Worm (Caenorhabditis elegans): ENCODE data around the gene lyst-1.

The lyst-1 gene

DNA sequence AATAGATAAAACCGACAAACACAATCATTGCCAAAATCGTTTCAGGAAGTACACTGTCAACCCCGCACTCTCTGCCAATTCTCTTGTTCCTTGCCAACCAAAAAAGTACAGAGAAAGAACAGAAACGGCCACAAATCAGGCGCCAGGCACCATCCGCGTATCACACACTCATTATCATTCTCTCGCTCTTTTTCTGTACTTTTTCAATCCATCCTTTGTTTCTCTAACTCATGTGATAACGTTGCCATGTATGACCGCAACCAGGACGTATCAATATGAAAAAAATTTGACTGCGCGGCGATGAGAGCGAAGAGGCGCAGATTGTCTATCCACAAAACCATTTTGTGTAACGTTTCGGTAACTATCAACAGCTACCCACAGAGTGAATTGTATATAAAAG is 36.3 kb downstream of the lyst-1 start, which contains the start of gene col-181:
Gene col-181, plus strand, starts transcription at position 301 of the 400 bp plus-strand sequence.
- TF ChIP-seq cebp-1 (GFP tag; IDR thresholded peaks at IDR 0.05) = no peak
- TF ChIP-seq cebp-1 (tag; optimal IDR thresholded peaks at IDR 0.05) = no peak
- TF ChIP-seq die-1 (tag; optimal IDR thresholded peaks at IDR 0.05) = peak; percentile 8

DNA sequence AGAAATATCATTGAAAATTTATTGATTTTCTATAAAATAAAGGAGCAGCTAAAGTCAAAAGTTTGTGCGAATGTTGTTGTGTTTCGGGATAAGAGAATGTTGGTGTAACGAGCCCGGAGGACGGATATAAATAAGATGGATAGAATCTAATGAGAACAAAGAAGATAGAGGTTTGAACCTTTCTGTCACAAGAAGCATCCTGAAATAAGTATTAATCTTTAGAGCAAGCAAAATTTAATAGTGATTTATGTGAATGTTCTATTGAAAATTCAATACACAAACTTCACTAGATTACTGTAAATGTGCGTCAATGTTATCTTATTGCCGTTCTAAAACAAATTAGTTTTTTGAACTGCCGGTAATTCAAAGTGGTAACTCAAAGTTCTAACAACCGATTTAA is 37.2 kb downstream of the lyst-1 start, which contains the start of gene W03G11.3:
Gene W03G11.3, minus strand, starts transcription at position 101 of the 400 bp plus-strand sequence.
- TF ChIP-seq lsy-27 (tag; optimal IDR thresholded peaks at IDR 0.05; ENCODE audit: borderline replicate concordance, insufficient read depth) = no peak
- TF ChIP-seq fkh-3 (tag; optimal IDR thresholded peaks at IDR 0.05) = no peak
- TF ChIP-seq lir-1 (GFP tag; conservative IDR thresholded peaks at IDR 0.05) = no peak
- TF ChIP-seq K12H6.12 (tag; optimal IDR thresholded peaks at IDR 0.05) = no peak
- no peak for TF ChIP-seq let-607 (tag; optimal IDR thresholded peaks at IDR 0.05)
- no peak for TF ChIP-seq hsf-1 (GFP tag; IDR thresholded peaks at IDR 0.05)
- TF ChIP-seq B0019.2 (GFP tag; conservative IDR thresholded peaks at IDR 0.05) = no peak
- TF ChIP-seq B0261.1 (tag; optimal IDR thresholded peaks at IDR 0.05) = no peak
- TF ChIP-seq nfya-2 (GFP tag; IDR thresholded peaks at IDR 0.05) = no peak
- TF ChIP-seq bed-2 (GFP tag; IDR thresholded peaks at IDR 0.05) = no peak
- TF ChIP-seq hrde-1 (tag; optimal IDR thresholded peaks at IDR 0.05; ENCODE audit: borderline replicate concordance) = no peak
- TF ChIP-seq Y53F4B.3 (GFP tag; IDR thresholded peaks at IDR 0.05) = no peak
- TF ChIP-seq rec-8 (tag; optimal IDR thresholded peaks at IDR 0.05) = no peak

ce11 chrX:12097995-12098394 is 43.0 kb downstream of the lyst-1 start:
- TF ChIP-seq akir-1 (GFP tag; optimal IDR thresholded peaks at IDR 0.05) (no peak), let-526 (GFP tag; IDR thresholded peaks at IDR 0.05) (no peak), ztf-28 (GFP tag; IDR thresholded peaks at IDR 0.05) (no peak), rec-8 (tag; optimal IDR thresholded peaks at IDR 0.05) (no peak), rpc-1 (optimal IDR thresholded peaks at IDR 0.05) (no peak), rpc-1 (tag; optimal IDR thresholded peaks at IDR 0.05) (no peak), chd-7 (tag; optimal IDR thresholded peaks at IDR 0.05) (no peak), athp-1 (tag; optimal IDR thresholded peaks at IDR 0.05) (no peak), ztf-22 (GFP tag; optimal IDR thresholded peaks at IDR 0.05) (no peak)

DNA sequence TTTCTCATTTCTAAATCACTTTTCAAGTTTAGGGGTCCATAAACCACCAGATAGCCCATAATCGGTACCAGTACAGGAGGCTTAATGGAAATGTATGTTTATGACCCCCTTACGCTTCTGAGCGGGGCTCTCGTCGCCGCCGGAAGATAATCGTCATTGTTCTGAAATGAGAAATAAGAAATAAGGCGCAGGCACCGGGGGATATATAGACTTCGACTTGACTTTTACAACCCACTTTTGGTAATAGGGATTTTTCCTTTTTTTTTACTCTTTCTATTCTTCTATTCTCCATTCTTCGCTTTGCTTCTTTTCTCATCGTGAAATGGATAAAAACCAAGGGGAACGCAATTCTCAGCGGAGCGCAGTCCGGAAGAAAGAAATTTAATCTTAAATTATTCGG is 45.8 kb downstream of the lyst-1 start:
- TF ChIP-seq lsy-27 (tag; optimal IDR thresholded peaks at IDR 0.05; ENCODE audit: borderline replicate concordance, insufficient read depth) (no peak), ztf-22 (GFP tag; optimal IDR thresholded peaks at IDR 0.05) (no peak), F52B5.7 (tag; optimal IDR thresholded peaks at IDR 0.05) (no peak), hlh-12 (tag; optimal IDR thresholded peaks at IDR 0.05) (no peak), lin-40 (tag; optimal IDR thresholded peaks at IDR 0.05) (no peak), mcd-1 (GFP tag; IDR thresholded peaks at IDR 0.05) (no peak), Y53F4B.3 (GFP tag; IDR thresholded peaks at IDR 0.05) (no peak), pbrm-1 (GFP tag; IDR thresholded peaks at IDR 0.05) (no peak), Y56A3A.18 (GFP tag; IDR thresholded peaks at IDR 0.05) (no peak), B0261.1 (tag; optimal IDR thresholded peaks at IDR 0.05) (no peak), pha-4 (tag; optimal IDR thresholded peaks at IDR 0.05) (no peak), dpff-1 (tag; optimal IDR thresholded peaks at IDR 0.05) (no peak), lag-1 (GFP tag; IDR thresholded peaks at IDR 0.05) (no peak), ztf-28 (GFP tag; IDR thresholded peaks at IDR 0.05) (no peak), mel-28 (tag; optimal IDR thresholded peaks at IDR 0.05; ENCODE audit: borderline replicate concordance) (no peak), bed-1 (GFP tag; IDR thresholded peaks at IDR 0.05) (no peak), nhr-90 (tag; optimal IDR thresholded peaks at IDR 0.05) (no peak), lir-1 (GFP tag; conservative IDR thresholded peaks at IDR 0.05) (no peak)
